Worm (Caenorhabditis elegans) whole organism, L2 larva: ENCODE results near the gene T12E12.6.

Source experiments
- C34F6.9 ChIP-seq: fragments of 150-350 bp; optimal IDR thresholded peaks from 2 replicates; lab custom pipeline; 2014; ENCODE audit warnings: missing biosample characterization, missing genetic modification characterization
- F13H6.1 ChIP-seq: sonication (generic microtip); optimal IDR thresholded peaks from 2 replicates; lab custom pipeline; 2016; ENCODE audit warnings: missing genetic modification characterization, missing compliant biosample characterization
- R02D3.7 ChIP-seq: fragments of 150-350 bp; optimal IDR thresholded peaks from 2 replicates; lab custom pipeline; 2014; ENCODE audit warnings: missing biosample characterization, missing genetic modification characterization
- Y55F3AM.14 ChIP-seq: fragments of 200-800 bp; sonication (Bioruptor generic); optimal IDR thresholded peaks from 2 replicates; lab custom pipeline; 2018; ENCODE audit warnings: mild to moderate bottlenecking, missing genetic modification characterization, missing compliant biosample characterization
- alr-1 ChIP-seq: fragments of 150-350 bp; optimal IDR thresholded peaks from 2 replicates; lab custom pipeline; 2014; ENCODE audit warnings: missing biosample characterization, missing genetic modification characterization
- aly-2 ChIP-seq: fragments of 150-350 bp; optimal IDR thresholded peaks from 2 replicates; lab custom pipeline; 2014; ENCODE audit warnings: missing biosample characterization, missing genetic modification characterization
- ama-1 ChIP-seq: fragments of 150-350 bp; optimal IDR thresholded peaks from 2 replicates; lab custom pipeline; 2018; ENCODE audit warnings: inconsistent platforms
- blmp-1 ChIP-seq: sonication (generic microtip); optimal IDR thresholded peaks from 2 replicates; lab custom pipeline; 2017; ENCODE audit warnings: missing genetic modification characterization, mild to moderate bottlenecking, missing compliant biosample characterization, antibody characterized with exemption, moderate library complexity; ENCODE audit not compliant: insufficient read depth
- ceh-82 ChIP-seq: fragments of 150-350 bp; optimal IDR thresholded peaks from 2 replicates; lab custom pipeline; 2014; ENCODE audit warnings: missing biosample characterization, missing genetic modification characterization
- crh-2 ChIP-seq: sonication (generic microtip); optimal IDR thresholded peaks from 2 replicates; lab custom pipeline; 2017; ENCODE audit warnings: missing biosample characterization, missing genetic modification characterization
- dmd-4 ChIP-seq: sonication (generic microtip); optimal IDR thresholded peaks from 2 replicates; lab custom pipeline; 2017; ENCODE audit warnings: missing biosample characterization, missing genetic modification characterization
- egl-27 ChIP-seq: sonication (generic microtip); optimal IDR thresholded peaks from 3 replicates; lab custom pipeline; 2017; ENCODE audit warnings: missing biosample characterization, missing genetic modification reagents, missing genetic modification characterization
- elt-1 ChIP-seq: fragments of 150-350 bp; optimal IDR thresholded peaks from 2 replicates; lab custom pipeline; 2014; ENCODE audit warnings: missing biosample characterization, missing genetic modification characterization
- elt-3 ChIP-seq: sonication (generic microtip); optimal IDR thresholded peaks from 2 replicates; lab custom pipeline; 2017; ENCODE audit warnings: missing biosample characterization, missing genetic modification characterization
- fos-1 ChIP-seq: fragments of 150-350 bp; optimal IDR thresholded peaks from 2 replicates; lab custom pipeline; 2014; ENCODE audit warnings: missing biosample characterization, missing genetic modification characterization
- gmeb-1 ChIP-seq: fragments of 150-350 bp; optimal IDR thresholded peaks from 2 replicates; lab custom pipeline; 2014; ENCODE audit warnings: missing biosample characterization, missing genetic modification characterization
- lin-11 ChIP-seq: fragments of 150-350 bp; sonication (generic microtip); optimal IDR thresholded peaks from 2 replicates; lab custom pipeline; 2014; ENCODE audit warnings: missing biosample characterization, missing genetic modification characterization, inconsistent platforms, mixed read lengths
- lin-13 ChIP-seq: fragments of 150-350 bp; optimal IDR thresholded peaks from 2 replicates; lab custom pipeline; 2014; ENCODE audit warnings: missing biosample characterization, missing genetic modification reagents, missing genetic modification characterization
- lin-39 ChIP-seq: fragments of 150-350 bp; optimal IDR thresholded peaks from 2 replicates; lab custom pipeline; 2014; ENCODE audit warnings: missing biosample characterization, missing genetic modification reagents, missing genetic modification characterization
- lsy-2 ChIP-seq, 2 experiments: fragments of 150-350 bp in 1 of 2; sonication (generic microtip) in 1 of 2; optimal IDR thresholded peaks; 2 replicates each; lab custom pipeline; 2014 to 2017; ENCODE audit warnings: missing biosample characterization in 2 of 2, missing genetic modification characterization in 2 of 2
- mab-5 ChIP-seq: fragments of 150-350 bp; optimal IDR thresholded peaks from 2 replicates; lab custom pipeline; 2014; ENCODE audit warnings: missing biosample characterization, missing genetic modification characterization
- mbf-1 ChIP-seq: sonication (generic microtip); optimal IDR thresholded peaks from 2 replicates; lab custom pipeline; 2017; ENCODE audit warnings: missing biosample characterization, missing genetic modification characterization
- mdl-1 ChIP-seq, 2 experiments: fragments of 150-350 bp in 1 of 2; sonication (generic microtip) in 1 of 2; optimal IDR thresholded peaks; 2 replicates each; lab custom pipeline; 2017; ENCODE audit warnings: missing biosample characterization in 2 of 2, missing genetic modification characterization in 2 of 2
- nhr-10 ChIP-seq: sonication (generic microtip); optimal IDR thresholded peaks from 2 replicates; lab custom pipeline; 2017; ENCODE audit warnings: missing biosample characterization, missing genetic modification characterization
- nhr-12 ChIP-seq: fragments of 150-350 bp; optimal IDR thresholded peaks from 2 replicates; lab custom pipeline; 2014; ENCODE audit warnings: missing biosample characterization, missing genetic modification characterization
- nhr-129 ChIP-seq: fragments of 150-350 bp; optimal IDR thresholded peaks from 2 replicates; lab custom pipeline; 2014; ENCODE audit warnings: missing biosample characterization, missing genetic modification characterization
- nhr-21 ChIP-seq: fragments of 150-350 bp; optimal IDR thresholded peaks from 2 replicates; lab custom pipeline; 2014; ENCODE audit warnings: missing biosample characterization, missing genetic modification characterization
- nhr-23 ChIP-seq: fragments of 150-350 bp; optimal IDR thresholded peaks from 2 replicates; lab custom pipeline; 2014; ENCODE audit warnings: missing biosample characterization, missing genetic modification reagents, missing genetic modification characterization
- nhr-237 ChIP-seq: fragments of 150-350 bp; optimal IDR thresholded peaks from 2 replicates; lab custom pipeline; 2014; ENCODE audit warnings: missing biosample characterization, missing genetic modification characterization
- nhr-25 ChIP-seq: fragments of 150-350 bp; sonication (generic microtip); optimal IDR thresholded peaks from 3 replicates; lab custom pipeline; 2014; ENCODE audit warnings: missing biosample characterization, missing genetic modification characterization
- nhr-6 ChIP-seq: fragments of 150-350 bp; optimal IDR thresholded peaks from 2 replicates; lab custom pipeline; 2014; ENCODE audit warnings: missing biosample characterization, missing genetic modification characterization
- nhr-77 ChIP-seq: fragments of 150-350 bp; optimal IDR thresholded peaks from 2 replicates; lab custom pipeline; 2014; ENCODE audit warnings: missing biosample characterization, missing genetic modification characterization
- peb-1 ChIP-seq: fragments of 150-350 bp; optimal IDR thresholded peaks from 2 replicates; lab custom pipeline; 2014; ENCODE audit warnings: missing biosample characterization, missing genetic modification characterization
- sem-4 ChIP-seq: fragments of 150-350 bp; optimal IDR thresholded peaks from 2 replicates; lab custom pipeline; 2014; ENCODE audit warnings: missing biosample characterization, missing genetic modification reagents, missing genetic modification characterization
- sma-3 ChIP-seq: sonication (generic microtip); optimal IDR thresholded peaks from 2 replicates; lab custom pipeline; 2016; ENCODE audit warnings: missing genetic modification reagents, missing genetic modification characterization, missing compliant biosample characterization
- sma-9 ChIP-seq, 2 experiments: fragments of 150-350 bp in 1 of 2; sonication (generic microtip) in 1 of 2; optimal IDR thresholded peaks; 2 replicates each; lab custom pipeline; 2014 to 2016; ENCODE audit warnings: missing genetic modification characterization in 2 of 2, mild to moderate bottlenecking in 1 of 2, missing biosample characterization in 1 of 2, missing compliant biosample characterization in 1 of 2, missing genetic modification reagents in 1 of 2, moderate library complexity in 1 of 2
- snpc-4 ChIP-seq: fragments of 150-350 bp; optimal IDR thresholded peaks from 2 replicates; lab custom pipeline; 2014; ENCODE audit warnings: missing biosample characterization, missing genetic modification characterization
- unc-39 ChIP-seq: fragments of 150-350 bp; optimal IDR thresholded peaks from 2 replicates; lab custom pipeline; 2014; ENCODE audit warnings: missing biosample characterization, missing genetic modification characterization
- unc-55 ChIP-seq: fragments of 150-350 bp; sonication (generic microtip); optimal IDR thresholded peaks from 3 replicates; lab custom pipeline; 2014; ENCODE audit warnings: missing biosample characterization, missing genetic modification reagents, missing genetic modification characterization
- ztf-1 ChIP-seq: fragments of 200-800 bp; sonication (Bioruptor generic); conservative IDR thresholded peaks from 2 replicates; pipeline ENCODE4 v1.3.6; 2022; ENCODE audit warnings: missing genetic modification characterization, missing compliant biosample characterization
- ztf-11 ChIP-seq: sonication (generic microtip); optimal IDR thresholded peaks from 2 replicates; lab custom pipeline; 2017; ENCODE audit warnings: missing biosample characterization, missing genetic modification characterization
- ztf-4 ChIP-seq: fragments of 150-350 bp; optimal IDR thresholded peaks from 2 replicates; lab custom pipeline; 2014; ENCODE audit warnings: missing biosample characterization, missing genetic modification characterization

Gene T12E12.6

DNA sequence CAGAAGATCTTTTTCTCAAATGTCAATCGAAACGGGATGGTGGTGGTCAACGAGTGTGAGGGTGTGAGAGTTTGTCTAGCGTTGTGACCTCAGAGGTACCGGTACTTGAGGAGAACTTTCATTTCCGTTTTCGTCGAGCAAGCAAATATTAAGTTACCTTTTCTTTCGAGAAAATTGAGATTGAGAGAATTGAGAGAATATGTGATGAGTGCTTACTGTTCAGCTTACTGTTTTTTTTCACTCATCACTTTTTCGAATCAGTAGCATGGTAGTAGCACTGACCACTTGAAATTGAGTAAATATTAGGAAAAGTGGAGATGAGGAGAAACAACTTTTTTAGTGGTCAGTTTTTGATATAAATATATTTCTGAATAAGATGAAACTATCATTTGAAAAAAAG is at the start of gene T12E12.6:
TSS of gene T12E12.6 (minus strand) at position 101 of the 400 bp plus-strand sequence.
- no peak for TF ChIP-seq gmeb-1 (tag; lab: Kevin White, UChicago)
- TF ChIP-seq lin-39 = no peak
- no peak for TF ChIP-seq dmd-4 (tag; lab: Kevin White, UChicago)
- no peak for TF ChIP-seq ztf-4 (tag; lab: Kevin White, UChicago)

DNA sequence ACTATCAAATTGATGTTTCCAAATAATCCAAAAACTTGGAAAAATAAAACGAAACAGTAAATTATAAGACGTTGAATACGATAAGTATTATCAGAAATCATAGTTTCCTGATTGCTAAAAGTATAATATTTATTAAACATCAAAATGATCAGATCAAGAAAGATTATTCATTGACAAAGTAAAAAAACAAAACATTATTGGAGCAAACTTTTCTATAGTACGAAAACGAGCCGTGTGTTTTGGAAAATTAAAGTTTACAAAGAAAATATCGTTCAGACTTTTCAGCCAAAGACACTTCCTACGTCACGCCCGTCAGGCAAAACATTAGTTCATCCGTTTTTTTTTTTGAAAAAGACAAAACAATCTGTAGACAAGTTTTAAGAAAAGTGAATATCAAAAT is 49.8 kb upstream of the T12E12.6 start, which contains the start of gene srsx-15:
TSS of gene srsx-15 (minus strand) at position 101 of the 400 bp plus-strand sequence.
- no peak for TF ChIP-seq sma-3 (GFP tag; lab: Kevin White, UChicago)
- TF ChIP-seq gmeb-1 (tag; lab: Kevin White, UChicago) = no peak
- no peak for TF ChIP-seq blmp-1 (tag; lab: Kevin White, UChicago)
- no peak for TF ChIP-seq nhr-25 (tag; lab: Kevin White, UChicago)
- TF ChIP-seq elt-3 (tag; lab: Kevin White, UChicago) = no peak
- no peak for TF ChIP-seq mdl-1 (tag; optimal IDR thresholded peaks at IDR 0.05; lab: Kevin White, UChicago)
- no peak for TF ChIP-seq R02D3.7 (tag; lab: Kevin White, UChicago)
- no peak for TF ChIP-seq egl-27 (tag; lab: Kevin White, UChicago)

DNA sequence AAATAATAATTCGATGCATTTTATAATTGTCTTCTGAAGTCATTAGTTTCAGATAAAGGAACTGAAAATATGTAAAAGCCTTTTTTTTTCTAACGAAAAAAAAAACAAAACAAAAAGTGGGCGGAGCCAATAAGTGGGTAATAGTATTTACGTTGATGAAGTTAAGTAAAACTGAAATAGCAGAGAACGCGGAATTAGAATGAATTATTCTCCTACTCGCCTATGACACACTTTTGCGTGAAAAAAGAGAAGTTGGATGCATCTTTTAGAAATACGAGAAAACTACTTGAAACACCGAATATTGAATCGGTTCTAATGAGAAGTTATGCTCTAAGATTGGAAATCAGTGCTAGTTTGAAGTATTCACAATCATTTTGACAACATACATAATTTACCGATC is 45.7 kb upstream of the T12E12.6 start, which contains the start of gene srsx-16:
TSS of gene srsx-16 (minus strand) at position 101 of the 400 bp plus-strand sequence.
- TF ChIP-seq Y55F3AM.14 = no peak
- no peak for TF ChIP-seq ceh-82 (tag; lab: Kevin White, UChicago)
- TF ChIP-seq, all 48 proteins: peak for 0

DNA sequence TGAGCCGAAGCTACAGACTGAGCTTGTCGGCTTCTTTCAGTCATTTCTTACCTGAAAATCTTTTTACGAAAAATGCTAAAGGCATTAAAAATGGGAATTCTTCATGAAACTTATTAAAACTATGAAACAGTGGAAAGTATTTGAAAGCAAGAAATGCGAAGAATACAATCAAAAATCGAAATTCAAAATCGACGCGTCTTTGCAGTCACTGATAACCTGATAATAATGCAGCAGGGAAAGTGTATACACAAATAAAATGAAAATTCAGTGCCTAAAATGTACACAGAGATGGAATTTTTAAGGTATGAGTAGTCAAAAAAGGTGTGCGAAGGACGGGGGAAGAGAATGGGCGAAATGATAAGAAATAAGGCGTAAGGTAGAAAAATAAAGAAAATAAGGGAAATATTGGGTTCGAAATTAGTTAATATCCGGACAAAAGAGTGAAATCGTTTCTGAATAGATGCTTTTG is 40.7 kb upstream of the T12E12.6 start, which contains the start of gene C39H7.4:
TSS of gene C39H7.4 (minus strand) at position 51 of the 469 bp plus-strand sequence.
- TF ChIP-seq sma-3 (GFP tag; lab: Kevin White, UChicago) = no peak
- peak; percentile 36 for TF ChIP-seq gmeb-1 (tag; lab: Kevin White, UChicago)
- peak; percentile 97 for TF ChIP-seq fos-1 (tag; lab: Kevin White, UChicago)
- no peak for TF ChIP-seq mdl-1 (tag; optimal IDR thresholded peaks at IDR 0.05; lab: Kevin White, UChicago)

DNA sequence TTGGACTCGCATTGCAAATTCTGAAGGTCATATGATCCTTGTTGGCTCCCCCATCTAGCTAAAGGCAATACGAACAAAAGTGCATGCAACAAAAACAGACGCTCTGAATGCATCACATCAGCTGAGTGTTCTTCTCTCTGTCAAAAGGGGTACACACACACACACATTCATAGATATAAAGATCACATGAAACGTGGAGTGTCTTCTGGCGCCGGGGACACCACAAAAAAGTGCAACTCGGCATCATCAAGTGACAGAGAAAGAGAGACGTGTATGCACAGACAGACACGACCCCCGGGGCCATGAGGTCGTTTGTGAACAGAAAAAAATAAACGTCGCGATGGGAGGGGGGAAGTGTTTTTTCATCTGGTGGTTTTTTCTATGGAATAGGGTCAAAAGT is 33.4 kb upstream of the T12E12.6 start:
- TF ChIP-seq nhr-21 = peak; percentile 45
- no peak for TF ChIP-seq mbf-1 (tag; lab: Kevin White, UChicago)
- peak; percentile 48 for TF ChIP-seq ama-1 (lab: Kevin White, UChicago)
- peak; percentile 31 for TF ChIP-seq blmp-1 (tag; lab: Kevin White, UChicago)
- peak; percentile 93 for TF ChIP-seq sem-4 (tag; lab: Kevin White, UChicago)
- TF ChIP-seq dmd-4 (tag; lab: Kevin White, UChicago) = no peak
- TF ChIP-seq nhr-77 = no peak
- TF ChIP-seq lin-11 (tag; lab: Kevin White, UChicago) = peak; percentile 13
- no peak for TF ChIP-seq gmeb-1 (tag; lab: Kevin White, UChicago)
- peak; percentile 45 for TF ChIP-seq ztf-4 (tag; lab: Kevin White, UChicago)
- no peak for TF ChIP-seq lin-39
- no peak for TF ChIP-seq ztf-1
- TF ChIP-seq alr-1 (tag; lab: Kevin White, UChicago) = peak; percentile 53
- no peak for TF ChIP-seq snpc-4 (tag; lab: Kevin White, UChicago)
- TF ChIP-seq crh-2 (tag; lab: Kevin White, UChicago) = peak; percentile 91
- no peak for TF ChIP-seq peb-1 (tag; lab: Kevin White, UChicago)
- TF ChIP-seq sma-9 (GFP tag; optimal IDR thresholded peaks at IDR 0.05; lab: Kevin White, UChicago) = peak; percentile 95
- no peak for TF ChIP-seq sma-9 (tag; optimal IDR thresholded peaks at IDR 0.05; lab: Kevin White, UChicago)
- TF ChIP-seq elt-1 (tag; lab: Kevin White, UChicago) = no peak
- no peak for TF ChIP-seq ztf-11
- no peak for TF ChIP-seq aly-2 (tag; lab: Kevin White, UChicago)
- no peak for TF ChIP-seq elt-3 (tag; lab: Kevin White, UChicago)
- TF ChIP-seq lin-13 (GFP tag; lab: Kevin White, UChicago) = peak; percentile 46
- TF ChIP-seq C34F6.9 (tag; lab: Kevin White, UChicago) = peak; percentile 91
- peak; percentile 96 for TF ChIP-seq nhr-129 (tag; lab: Kevin White, UChicago)
- no peak for TF ChIP-seq ceh-82 (tag; lab: Kevin White, UChicago)
- TF ChIP-seq fos-1 (tag; lab: Kevin White, UChicago) = peak; percentile 84
- peak; percentile 81 to 82 for TF ChIP-seq mdl-1 (tag; optimal IDR thresholded peaks at IDR 0.05; lab: Kevin White, UChicago)
- peak; percentile 95 for TF ChIP-seq F13H6.1 (tag; lab: Kevin White, UChicago)
- peak; percentile 91 for TF ChIP-seq Y55F3AM.14
- peak; percentile 48 for TF ChIP-seq mab-5 (tag; lab: Kevin White, UChicago)
- TF ChIP-seq sma-3 (GFP tag; lab: Kevin White, UChicago) = peak; percentile 61
- no peak for TF ChIP-seq unc-39 (tag; lab: Kevin White, UChicago)
- TF ChIP-seq nhr-237 (tag; lab: Kevin White, UChicago) = no peak
- peak; percentile 87 for TF ChIP-seq egl-27 (tag; lab: Kevin White, UChicago)
- peak; percentile 68 for TF ChIP-seq nhr-6 (tag; lab: Kevin White, UChicago)
- peak in 1 of 2 experiments; percentile 90 for TF ChIP-seq lsy-2 (tag; optimal IDR thresholded peaks at IDR 0.05; lab: Kevin White, UChicago)
- peak; percentile 68 for TF ChIP-seq unc-55 (GFP tag; lab: Kevin White, UChicago)
- no peak for TF ChIP-seq nhr-12 (tag; lab: Kevin White, UChicago)
- no peak for TF ChIP-seq nhr-10 (tag; lab: Kevin White, UChicago)
- no peak for TF ChIP-seq nhr-23 (tag; lab: Kevin White, UChicago)
